Worm (Caenorhabditis elegans) whole organism, late embryonic: ENCODE measurements around the gene ham-3.

Source experiments
- C08G9.2 ChIP-seq: sonication (generic microtip); optimal IDR thresholded peaks from 2 replicates; lab custom pipeline; 2016; ENCODE audit warnings: mild to moderate bottlenecking, missing genetic modification characterization, moderate library complexity, missing compliant biosample characterization
- F13H6.1 ChIP-seq: sonication (generic microtip); optimal IDR thresholded peaks from 2 replicates; lab custom pipeline; 2016; ENCODE audit warnings: missing genetic modification characterization, missing compliant biosample characterization
- K09A11.1 ChIP-seq: sonication (generic microtip); optimal IDR thresholded peaks from 2 replicates; lab custom pipeline; 2017; ENCODE audit warnings: antibody characterized with exemption, mild to moderate bottlenecking, missing genetic modification characterization, missing compliant biosample characterization; ENCODE audit not compliant: insufficient read depth
- Y22D7AL.16 ChIP-seq: sonication (generic microtip); optimal IDR thresholded peaks from 2 replicates; lab custom pipeline; 2016; ENCODE audit warnings: missing genetic modification characterization, missing compliant biosample characterization
- ahr-1 ChIP-seq: sonication (generic microtip); optimal IDR thresholded peaks from 2 replicates; lab custom pipeline; 2016; ENCODE audit warnings: missing genetic modification characterization, missing compliant biosample characterization
- ama-1 ChIP-seq: fragments of 150-350 bp; optimal IDR thresholded peaks from 2 replicates; lab custom pipeline; 2014
- ceh-18 ChIP-seq: sonication (generic microtip); optimal IDR thresholded peaks from 2 replicates; lab custom pipeline; 2016; ENCODE audit warnings: missing genetic modification characterization, missing compliant biosample characterization
- ceh-19 ChIP-seq: fragments of 200-800 bp; sonication (Bioruptor generic); optimal IDR thresholded peaks from 2 replicates; lab custom pipeline; 2018; ENCODE audit warnings: mild to moderate bottlenecking, missing genetic modification characterization, missing compliant biosample characterization
- ceh-2 ChIP-seq: sonication (generic microtip); optimal IDR thresholded peaks from 2 replicates; lab custom pipeline; 2016; ENCODE audit warnings: missing genotype, missing genetic modification characterization, missing compliant biosample characterization
- ceh-22 ChIP-seq: sonication (generic microtip); optimal IDR thresholded peaks from 2 replicates; lab custom pipeline; 2017; ENCODE audit warnings: missing biosample characterization, missing genetic modification characterization
- ceh-24 ChIP-seq: sonication (generic microtip); optimal IDR thresholded peaks from 2 replicates; lab custom pipeline; 2016; ENCODE audit warnings: mild to moderate bottlenecking, missing genetic modification characterization, missing compliant biosample characterization
- ceh-31 ChIP-seq: sonication (generic microtip); optimal IDR thresholded peaks from 2 replicates; lab custom pipeline; 2016; ENCODE audit warnings: missing genetic modification characterization, missing compliant biosample characterization
- ceh-34 ChIP-seq: sonication (generic microtip); optimal IDR thresholded peaks from 2 replicates; lab custom pipeline; 2016; ENCODE audit warnings: mild to moderate bottlenecking, missing genetic modification characterization, missing compliant biosample characterization
- ceh-45 ChIP-seq: fragments of 200-800 bp; sonication (Bioruptor generic); IDR thresholded peaks from 2 replicates; pipeline ENCODE4 v1.3.6; 2022; ENCODE audit warnings: missing genetic modification reagents, missing genetic modification characterization, missing compliant biosample characterization
- ceh-48 ChIP-seq: sonication (generic microtip); optimal IDR thresholded peaks from 2 replicates; lab custom pipeline; 2016; ENCODE audit warnings: missing genetic modification characterization, inconsistent platforms, missing compliant biosample characterization
- che-1 ChIP-seq: sonication (generic microtip); optimal IDR thresholded peaks from 2 replicates; lab custom pipeline; 2016; ENCODE audit warnings: mild to moderate bottlenecking, missing genetic modification characterization, missing compliant biosample characterization
- dmd-4 ChIP-seq: sonication (generic microtip); optimal IDR thresholded peaks from 2 replicates; lab custom pipeline; 2016; ENCODE audit warnings: borderline replicate concordance, missing genetic modification characterization, missing compliant biosample characterization
- dve-1 ChIP-seq: sonication (generic microtip); optimal IDR thresholded peaks from 2 replicates; lab custom pipeline; 2017; ENCODE audit warnings: antibody characterized with exemption, mild to moderate bottlenecking, missing genetic modification characterization, missing compliant biosample characterization
- elt-2 ChIP-seq: sonication (generic microtip); optimal IDR thresholded peaks from 2 replicates; lab custom pipeline; 2016; ENCODE audit warnings: missing genetic modification reagents, missing genetic modification characterization, missing compliant biosample characterization
- ets-4 ChIP-seq: sonication (generic microtip); optimal IDR thresholded peaks from 2 replicates; lab custom pipeline; 2016; ENCODE audit warnings: missing genetic modification characterization, missing compliant biosample characterization
- eyg-1 ChIP-seq: sonication (generic microtip); optimal IDR thresholded peaks from 2 replicates; lab custom pipeline; 2016; ENCODE audit warnings: missing genotype, missing genetic modification characterization, missing compliant biosample characterization
- fkh-6 ChIP-seq: sonication (generic microtip); optimal IDR thresholded peaks from 2 replicates; lab custom pipeline; 2016; ENCODE audit warnings: missing genetic modification characterization, missing compliant biosample characterization
- gmeb-2 ChIP-seq: sonication (generic microtip); optimal IDR thresholded peaks from 2 replicates; lab custom pipeline; 2016; ENCODE audit warnings: missing genetic modification characterization, inconsistent platforms, missing compliant biosample characterization
- hlh-15 ChIP-seq: sonication (generic microtip); optimal IDR thresholded peaks from 2 replicates; lab custom pipeline; 2016; ENCODE audit warnings: missing genetic modification characterization, missing compliant biosample characterization
- hlh-30 ChIP-seq: sonication (generic microtip); optimal IDR thresholded peaks from 2 replicates; lab custom pipeline; 2017; ENCODE audit warnings: antibody characterized with exemption, missing genetic modification characterization, missing compliant biosample characterization; ENCODE audit not compliant: insufficient read depth
- hlh-6 ChIP-seq: sonication (generic microtip); optimal IDR thresholded peaks from 2 replicates; lab custom pipeline; 2016; ENCODE audit warnings: missing genotype, missing genetic modification characterization, missing compliant biosample characterization
- hlh-8 ChIP-seq: sonication (generic microtip); optimal IDR thresholded peaks from 2 replicates; lab custom pipeline; 2016; ENCODE audit warnings: missing genotype, missing genetic modification characterization, missing compliant biosample characterization
- lim-6 ChIP-seq: sonication (generic microtip); optimal IDR thresholded peaks from 2 replicates; lab custom pipeline; 2016; ENCODE audit warnings: missing genetic modification characterization, missing compliant biosample characterization
- lin-11 ChIP-seq: fragments of 200-800 bp; sonication (Bioruptor generic); optimal IDR thresholded peaks from 2 replicates; lab custom pipeline; 2018; ENCODE audit warnings: mild to moderate bottlenecking, missing genetic modification characterization, missing compliant biosample characterization
- madf-2 ChIP-seq: sonication (generic microtip); optimal IDR thresholded peaks from 2 replicates; lab custom pipeline; 2017; ENCODE audit warnings: missing genetic modification characterization, missing compliant biosample characterization
- mec-3 ChIP-seq: sonication (generic microtip); optimal IDR thresholded peaks from 2 replicates; lab custom pipeline; 2016; ENCODE audit warnings: borderline replicate concordance, missing genetic modification characterization, missing compliant biosample characterization
- nfya-1 ChIP-seq: sonication (generic microtip); optimal IDR thresholded peaks from 2 replicates; lab custom pipeline; 2017; ENCODE audit warnings: missing genetic modification characterization, mild to moderate bottlenecking, missing compliant biosample characterization, antibody characterized with exemption, moderate library complexity
- nhr-11 ChIP-seq: fragments of 150-350 bp; optimal IDR thresholded peaks from 2 replicates; lab custom pipeline; 2014; ENCODE audit warnings: missing biosample characterization, missing genetic modification characterization
- nhr-232 ChIP-seq: sonication (generic microtip); optimal IDR thresholded peaks from 2 replicates; lab custom pipeline; 2016; ENCODE audit warnings: missing genetic modification characterization, missing compliant biosample characterization
- npax-4 ChIP-seq: sonication (generic microtip); optimal IDR thresholded peaks from 2 replicates; lab custom pipeline; 2016; ENCODE audit warnings: missing genetic modification characterization, missing compliant biosample characterization
- pag-3 ChIP-seq: sonication (generic microtip); optimal IDR thresholded peaks from 2 replicates; lab custom pipeline; 2016; ENCODE audit warnings: missing compliant biosample characterization, missing genetic modification characterization, borderline replicate concordance
- pax-1 ChIP-seq: fragments of 150-350 bp; optimal IDR thresholded peaks from 2 replicates; lab custom pipeline; 2014; ENCODE audit warnings: missing biosample characterization, missing genetic modification characterization
- pha-4 ChIP-seq: fragments of 150-350 bp; optimal IDR thresholded peaks from 2 replicates; lab custom pipeline; 2018; ENCODE audit warnings: missing biosample characterization, missing genetic modification reagents, missing genetic modification characterization
- pros-1 ChIP-seq: fragments of 150-350 bp; optimal IDR thresholded peaks from 2 replicates; lab custom pipeline; 2014; ENCODE audit warnings: missing biosample characterization, missing genetic modification reagents, missing genetic modification characterization
- ref-2 ChIP-seq: sonication (generic microtip); optimal IDR thresholded peaks from 2 replicates; lab custom pipeline; 2016; ENCODE audit warnings: missing genetic modification characterization, missing compliant biosample characterization
- rnt-1 ChIP-seq: sonication (generic microtip); optimal IDR thresholded peaks from 2 replicates; lab custom pipeline; 2016; ENCODE audit warnings: missing genetic modification characterization, missing compliant biosample characterization
- sox-2 ChIP-seq: fragments of 200-800 bp; sonication (Bioruptor generic); IDR thresholded peaks from 2 replicates; pipeline ENCODE4 v1.3.6; 2022; ENCODE audit warnings: missing genetic modification reagents, missing genetic modification characterization, missing compliant biosample characterization
- sox-4 ChIP-seq: sonication (generic microtip); optimal IDR thresholded peaks from 2 replicates; lab custom pipeline; 2017; ENCODE audit warnings: mild to moderate bottlenecking, missing genetic modification characterization, inconsistent platforms, missing compliant biosample characterization
- tbx-2 ChIP-seq: sonication (generic microtip); optimal IDR thresholded peaks from 2 replicates; lab custom pipeline; 2016; ENCODE audit warnings: missing genetic modification characterization, missing compliant biosample characterization
- tbx-7 ChIP-seq: sonication (generic microtip); optimal IDR thresholded peaks from 2 replicates; lab custom pipeline; 2016; ENCODE audit warnings: missing genotype, missing genetic modification characterization, missing compliant biosample characterization
- unc-3 ChIP-seq, 2 experiments: fragments of 200-800 bp in 1 of 2; sonication (Bioruptor generic) in 1 of 2; sonication (generic microtip) in 1 of 2; conservative IDR thresholded peaks in 1 of 2; optimal IDR thresholded peaks in 1 of 2; 2 replicates each; pipeline versions ENCODE4 v1.3.6 to Lab custom; 2016 to 2022; ENCODE audit warnings: missing compliant biosample characterization in 2 of 2, missing genetic modification characterization in 2 of 2, missing genetic modification reagents in 1 of 2
- unc-42 ChIP-seq: sonication (generic microtip); optimal IDR thresholded peaks from 2 replicates; lab custom pipeline; 2016; ENCODE audit warnings: missing genotype, missing genetic modification characterization, missing compliant biosample characterization
- unc-55 ChIP-seq: sonication (generic microtip); optimal IDR thresholded peaks from 2 replicates; lab custom pipeline; 2017; ENCODE audit warnings: missing biosample characterization, missing genetic modification reagents, missing genetic modification characterization
- zip-5 ChIP-seq: sonication (generic microtip); optimal IDR thresholded peaks from 2 replicates; lab custom pipeline; 2016; ENCODE audit warnings: missing genetic modification characterization, missing compliant biosample characterization
- ztf-16 ChIP-seq: sonication (generic microtip); optimal IDR thresholded peaks from 2 replicates; lab custom pipeline; 2017; ENCODE audit warnings: missing genetic modification characterization, missing compliant biosample characterization

ham-3 gene

DNA sequence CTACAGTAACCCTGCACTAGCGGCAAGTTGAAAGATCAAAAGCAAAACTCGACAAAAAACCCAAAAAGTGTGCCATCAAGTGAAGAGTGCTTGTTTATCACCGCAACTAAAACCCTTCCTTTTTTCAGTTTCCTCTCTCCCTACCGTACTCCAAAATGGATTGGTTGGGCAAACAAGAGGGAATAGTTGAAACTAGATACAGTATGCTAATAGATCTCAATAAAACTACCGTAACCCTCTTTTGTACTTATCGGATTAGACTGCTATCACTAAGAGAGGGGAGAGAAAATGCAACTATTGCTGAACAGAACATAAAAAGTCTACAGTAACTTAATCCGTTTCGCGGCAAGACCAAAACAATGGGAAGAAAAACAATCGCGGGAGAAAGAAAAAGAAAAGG is 25.2 kb upstream of the ham-3 start:
- TF ChIP-seq F13H6.1 (tag; lab: Kevin White, UChicago) (no peak), fkh-6 (tag; lab: Kevin White, UChicago) (no peak), ceh-24 (tag; lab: Kevin White, UChicago) (no peak), ceh-31 (tag; lab: Kevin White, UChicago) (no peak)

DNA sequence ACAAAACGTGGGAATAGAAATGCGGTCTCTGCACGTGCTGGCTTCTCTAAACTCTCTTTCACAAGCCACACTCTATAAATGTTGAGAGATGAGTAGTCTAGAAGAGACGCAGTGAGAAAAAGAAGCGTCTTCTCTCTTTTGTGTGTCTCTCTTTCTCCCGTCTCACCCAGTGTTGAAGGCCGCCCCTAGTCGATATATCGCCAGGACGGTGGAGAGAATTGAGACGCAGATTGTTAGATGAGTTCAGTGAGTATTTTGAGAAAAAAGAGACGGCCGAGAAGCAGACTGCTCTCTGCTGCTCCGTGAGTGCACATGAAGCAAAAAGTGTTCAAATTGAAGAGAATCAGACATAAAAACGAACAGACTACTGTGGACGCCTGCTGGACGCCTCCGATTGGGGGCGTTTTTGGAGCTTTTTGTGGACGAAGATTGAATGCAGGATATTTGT is 24.0 kb upstream of the ham-3 start:
- peak; percentile 39 for TF ChIP-seq elt-2 (tag; lab: Kevin White, UChicago)
- TF ChIP-seq unc-55 (GFP tag; lab: Kevin White, UChicago): peak; percentile 93
- TF ChIP-seq madf-2: no peak
- TF ChIP-seq tbx-7 (tag; lab: Kevin White, UChicago): no peak
- TF ChIP-seq hlh-8 (tag; lab: Kevin White, UChicago): peak; percentile 38
- TF ChIP-seq lin-11 (tag; lab: Kevin White, UChicago): no peak
- TF ChIP-seq ref-2 (tag; lab: Kevin White, UChicago): peak; percentile 85
- peak; percentile 26 for TF ChIP-seq ceh-19 (GFP tag; lab: Kevin White, UChicago)
- TF ChIP-seq nhr-232 (tag; lab: Kevin White, UChicago): no peak
- peak; percentile 63 for TF ChIP-seq rnt-1
- peak; percentile 90 for TF ChIP-seq hlh-30 (tag; lab: Kevin White, UChicago)
- no peak for TF ChIP-seq pha-4 (tag; lab: Kevin White, UChicago)
- peak; percentile 71 for TF ChIP-seq ets-4 (tag; lab: Kevin White, UChicago)
- TF ChIP-seq pax-1: peak; percentile 25
- TF ChIP-seq unc-42 (tag; lab: Kevin White, UChicago): peak; percentile 64
- no peak for TF ChIP-seq ceh-22 (tag; lab: Kevin White, UChicago)
- peak; percentile 84 for TF ChIP-seq tbx-2 (tag; lab: Kevin White, UChicago)
- TF ChIP-seq dve-1 (tag; lab: Kevin White, UChicago): peak; percentile 63
- peak; percentile 59 for TF ChIP-seq K09A11.1 (tag; lab: Kevin White, UChicago)
- TF ChIP-seq ceh-18: peak; percentile 78
- no peak for TF ChIP-seq lim-6 (tag; lab: Kevin White, UChicago)
- no peak for TF ChIP-seq ama-1 (lab: Kevin White, UChicago)
- no peak for TF ChIP-seq zip-5
- TF ChIP-seq gmeb-2 (tag; lab: Kevin White, UChicago): no peak
- TF ChIP-seq hlh-15 (tag; lab: Kevin White, UChicago): no peak
- no peak; the same call in 1 of the 2 replicates for TF ChIP-seq sox-2
- peak; percentile 80 for TF ChIP-seq ceh-48 (tag; lab: Kevin White, UChicago)
- TF ChIP-seq fkh-6 (tag; lab: Kevin White, UChicago): no peak
- no peak for TF ChIP-seq pag-3 (tag; lab: Kevin White, UChicago)
- no peak for TF ChIP-seq ceh-45 (GFP tag; lab: Robert Waterston, UW)
- no peak for TF ChIP-seq che-1 (tag; lab: Kevin White, UChicago)
- TF ChIP-seq ztf-16 (tag; lab: Kevin White, UChicago): peak; percentile 18
- TF ChIP-seq mec-3 (tag; lab: Kevin White, UChicago): no peak
- peak; percentile 78 for TF ChIP-seq ceh-2 (tag; lab: Kevin White, UChicago)
- TF ChIP-seq pros-1 (tag; lab: Kevin White, UChicago): peak; percentile 67
- TF ChIP-seq C08G9.2: peak; percentile 53
- TF ChIP-seq ceh-34 (tag; lab: Kevin White, UChicago): peak; percentile 86
- TF ChIP-seq F13H6.1 (tag; lab: Kevin White, UChicago): peak; percentile 44
- no peak for TF ChIP-seq sox-4 (tag; lab: Kevin White, UChicago)
- no peak for TF ChIP-seq unc-3 (GFP tag; conservative IDR thresholded peaks at IDR 0.05; lab: Robert Waterston, UW)
- TF ChIP-seq unc-3 (tag; optimal IDR thresholded peaks at IDR 0.05; lab: Kevin White, UChicago): no peak
- TF ChIP-seq Y22D7AL.16 (tag; lab: Kevin White, UChicago): no peak
- TF ChIP-seq hlh-6 (tag; lab: Kevin White, UChicago): no peak
- TF ChIP-seq ahr-1: no peak
- TF ChIP-seq npax-4 (tag; lab: Kevin White, UChicago): no peak
- no peak for TF ChIP-seq eyg-1 (tag; lab: Kevin White, UChicago)
- TF ChIP-seq nhr-11 (tag; lab: Kevin White, UChicago): no peak
- no peak for TF ChIP-seq dmd-4 (tag; lab: Kevin White, UChicago)
- TF ChIP-seq ceh-31 (tag; lab: Kevin White, UChicago): peak; percentile 92
- peak; percentile 98 for TF ChIP-seq nfya-1
- TF ChIP-seq ceh-24 (tag; lab: Kevin White, UChicago): no peak
